Worm (Caenorhabditis elegans) whole organism, L1 larva: ENCODE results near the gene lmtr-2.

Experiments used
- ceh-82 ChIP-seq, 3 experiments: fragments of 150-350 bp in 1 of 3; sonication (generic microtip) in 2 of 3; optimal IDR thresholded peaks; 2 replicates each; lab custom pipeline; 2014 to 2017; ENCODE audit warnings: missing biosample characterization in 3 of 3, missing genetic modification characterization in 3 of 3
- dpl-1 ChIP-seq, 3 experiments: fragments of 150-350 bp in 2 of 3; sonication (generic microtip) in 1 of 3; optimal IDR thresholded peaks; 2 replicates each; lab custom pipeline; 2014 to 2017; ENCODE audit warnings: missing biosample characterization in 3 of 3, missing genetic modification characterization in 3 of 3, missing genetic modification reagents in 3 of 3
- efl-1 ChIP-seq, 4 experiments: fragments of 150-350 bp; optimal IDR thresholded peaks in 3 of 4; peaks in 1 of 4; 1 replicate in 1 of 4; 2 replicates in 3 of 4; lab custom pipeline; 2014; ENCODE audit warnings: missing biosample characterization in 2 of 4, missing genetic modification characterization in 2 of 4, missing genetic modification reagents in 2 of 4
- lin-15B ChIP-seq: fragments of 150-350 bp; sonication (generic microtip); optimal IDR thresholded peaks from 3 replicates; lab custom pipeline; 2014; ENCODE audit warnings: missing biosample characterization, missing genetic modification characterization
- nhr-71 ChIP-seq: sonication (generic microtip); optimal IDR thresholded peaks from 2 replicates; lab custom pipeline; 2016; ENCODE audit warnings: mild to moderate bottlenecking, missing genetic modification characterization, moderate library complexity, missing compliant biosample characterization
- zag-1 ChIP-seq: fragments of 150-350 bp; optimal IDR thresholded peaks from 2 replicates; lab custom pipeline; 2014; ENCODE audit warnings: missing biosample characterization, missing genetic modification characterization

DNA sequence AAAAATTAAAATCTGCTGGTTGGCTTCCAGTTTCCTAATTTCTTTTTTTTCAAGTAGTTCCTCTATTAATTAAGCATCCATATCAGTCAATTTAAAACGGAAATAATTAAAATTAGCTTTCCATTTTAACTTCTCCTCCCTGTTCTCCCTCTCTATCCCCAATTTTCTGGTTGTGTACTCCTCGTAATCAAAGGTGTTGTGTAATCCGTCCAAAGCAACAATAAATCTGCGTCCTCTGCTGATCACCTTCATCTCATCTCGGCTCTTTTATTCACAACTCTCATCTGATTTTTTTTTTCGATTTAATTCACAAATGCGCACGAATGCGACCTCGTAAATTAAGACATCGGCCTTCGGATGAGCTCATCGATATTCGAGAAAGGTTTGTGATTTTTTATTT lies 15.0 kb downstream of the lmtr-2 start, which contains the start of gene Y97E10AR.2:
- no peak for TF ChIP-seq ceh-82 (tag; optimal IDR thresholded peaks at IDR 0.05; lab: Kevin White, UChicago)
- no peak for TF ChIP-seq nhr-71 (tag; lab: Kevin White, UChicago)
- TF ChIP-seq dpl-1 (GFP tag; optimal IDR thresholded peaks at IDR 0.05; lab: Kevin White, UChicago), result no peak
- no peak for TF ChIP-seq efl-1 (optimal IDR thresholded peaks at IDR 0.05; lab: Kevin White, UChicago)
- no peak for TF ChIP-seq efl-1 (GFP tag; optimal IDR thresholded peaks at IDR 0.05 in 1 of 2; lab: Kevin White, UChicago)
- no peak for TF ChIP-seq lin-15B
- no peak for TF ChIP-seq zag-1 (tag; lab: Kevin White, UChicago)
